Worm (Caenorhabditis elegans): ENCODE results near the gene cutl-5.

cutl-5 gene

DNA sequence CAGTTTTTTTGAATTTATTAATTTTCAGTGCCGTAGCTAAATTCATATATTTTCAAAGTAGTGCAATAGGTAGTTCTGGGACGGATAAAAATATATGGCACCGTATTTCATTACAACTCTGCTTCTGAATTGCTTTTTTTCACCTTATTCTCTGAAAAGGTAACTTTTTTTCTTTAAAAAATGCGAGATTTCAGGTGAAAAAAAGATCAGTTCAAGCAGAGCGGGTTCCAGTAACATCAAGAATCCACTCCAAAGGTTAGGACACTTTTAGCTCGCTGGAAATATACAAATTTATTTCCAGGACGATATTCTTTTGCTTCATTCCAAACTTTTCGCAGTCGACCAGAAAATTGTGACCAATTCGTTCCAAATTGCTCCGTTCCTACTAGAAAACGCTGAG is 32.4 kb upstream of the cutl-5 start, which contains the start of gene T07F8.1:
TSS of gene T07F8.1 (plus strand) at position 301 of the 400 bp plus-strand sequence.
- TF ChIP-seq lir-1 (GFP tag; conservative IDR thresholded peaks at IDR 0.05) (no peak), madf-6 (GFP tag; IDR thresholded peaks at IDR 0.05) (no peak), lin-54 (GFP tag; optimal IDR thresholded peaks at IDR 0.05) (no peak), ZK185.1 (tag; optimal IDR thresholded peaks at IDR 0.05; ENCODE audit: poor library complexity, severe bottlenecking) (no peak), sdz-38 (tag; optimal IDR thresholded peaks at IDR 0.05) (no peak), rec-8 (tag; optimal IDR thresholded peaks at IDR 0.05) (no peak), Y67H2A.10 (GFP tag; conservative IDR thresholded peaks at IDR 0.05) (no peak), him-1 (tag; optimal IDR thresholded peaks at IDR 0.05) (no peak), hrde-1 (tag; optimal IDR thresholded peaks at IDR 0.05; ENCODE audit: borderline replicate concordance) (no peak), snpc-1.1 (tag; optimal IDR thresholded peaks at IDR 0.05; ENCODE audit: insufficient read depth) (no peak), egl-44 (GFP tag; IDR thresholded peaks at IDR 0.05) (no peak), ztf-28 (GFP tag; IDR thresholded peaks at IDR 0.05) (no peak), Y56A3A.18 (GFP tag; IDR thresholded peaks at IDR 0.05) (no peak), C06A6.2 (GFP tag; conservative IDR thresholded peaks at IDR 0.05) (no peak), egl-18 (GFP tag; IDR thresholded peaks at IDR 0.05) (no peak), nhr-120 (GFP tag; IDR thresholded peaks at IDR 0.05) (no peak)

DNA sequence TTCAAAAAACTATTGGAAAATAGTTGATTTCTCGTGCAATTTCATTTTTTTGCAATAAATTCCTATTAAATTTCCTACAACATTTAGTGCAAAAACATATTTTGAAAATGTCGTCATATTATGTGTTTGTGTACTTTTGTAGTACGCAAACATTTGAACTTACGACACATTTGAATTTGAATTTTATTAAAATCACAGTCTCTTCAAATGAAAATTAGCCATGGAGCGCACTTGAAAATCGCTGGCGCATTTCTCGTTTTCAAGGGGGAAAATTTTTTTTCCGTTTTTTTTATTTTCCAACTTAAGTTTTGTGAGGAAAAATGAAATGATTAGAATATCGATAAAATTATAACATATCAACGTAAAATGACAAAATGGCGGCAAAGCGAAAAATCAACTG is 31.8 kb upstream of the cutl-5 start:
- TF ChIP-seq ceh-40 (GFP tag; IDR thresholded peaks at IDR 0.05) (no peak), tlf-1 (GFP tag; optimal IDR thresholded peaks at IDR 0.05) (peak; percentile 55), F23B12.7 (tag; optimal IDR thresholded peaks at IDR 0.05; ENCODE audit: insufficient read depth) (peak; percentile 34), snpc-1.3 (tag; optimal IDR thresholded peaks at IDR 0.05; ENCODE audit: insufficient read depth) (peak; percentile 73), lin-40 (tag; optimal IDR thresholded peaks at IDR 0.05) (peak; percentile 27), F52B5.7 (tag; optimal IDR thresholded peaks at IDR 0.05) (no peak), F57C9.4 (tag; optimal IDR thresholded peaks at IDR 0.05) (no peak), attf-3 (GFP tag; conservative IDR thresholded peaks at IDR 0.05) (peak; percentile 31; the same call in 1 of the 2 replicates), xnd-1 (tag; optimal IDR thresholded peaks at IDR 0.05) (peak; percentile 51), nhr-179 (tag; optimal IDR thresholded peaks at IDR 0.05) (no peak), hmg-1.2 (GFP tag; IDR thresholded peaks at IDR 0.05) (peak; percentile 53; the same call in 1 of the 2 replicates), snpc-3.4 (tag; optimal IDR thresholded peaks at IDR 0.05) (peak; percentile 78), D2030.7 (GFP tag; IDR thresholded peaks at IDR 0.05) (peak; percentile 60), hrde-1 (tag; optimal IDR thresholded peaks at IDR 0.05; ENCODE audit: borderline replicate concordance) (peak; percentile 46), snpc-1.1 (tag; optimal IDR thresholded peaks at IDR 0.05; ENCODE audit: insufficient read depth) (peak; percentile 65), ztf-18 (tag; optimal IDR thresholded peaks at IDR 0.05) (peak; percentile 91), attf-5 (GFP tag; optimal IDR thresholded peaks at IDR 0.05) (peak; percentile 68), F22D6.2 (tag; optimal IDR thresholded peaks at IDR 0.05) (no peak), ceh-100 (GFP tag; IDR thresholded peaks at IDR 0.05) (peak; percentile 55; the same call in 1 of the 2 replicates), efl-1 (GFP tag; optimal IDR thresholded peaks at IDR 0.05) (peak; percentile 45), lin-35 (GFP tag; optimal IDR thresholded peaks at IDR 0.05) (peak in 1 of 3 experiments; percentile 76), ZK185.1 (tag; optimal IDR thresholded peaks at IDR 0.05; ENCODE audit: poor library complexity, severe bottlenecking) (peak; percentile 35), madf-8 (GFP tag; conservative IDR thresholded peaks at IDR 0.05) (peak; percentile 70), F49E8.2 (tag; optimal IDR thresholded peaks at IDR 0.05; ENCODE audit: insufficient read depth) (peak; percentile 70), lsl-1 (GFP tag; optimal IDR thresholded peaks at IDR 0.05) (peak; percentile 84), lin-54 (GFP tag; optimal IDR thresholded peaks at IDR 0.05) (peak; percentile 85), B0019.2 (GFP tag; conservative IDR thresholded peaks at IDR 0.05) (peak; percentile 61), ztf-25 (GFP tag; IDR thresholded peaks at IDR 0.05) (no peak), B0261.1 (tag; optimal IDR thresholded peaks at IDR 0.05) (no peak), ceh-91 (GFP tag; IDR thresholded peaks at IDR 0.05) (peak; percentile 78), ccch-3 (GFP tag; optimal IDR thresholded peaks at IDR 0.05) (no peak), F33H1.4 (GFP tag; IDR thresholded peaks at IDR 0.05) (peak; percentile 61), him-1 (tag; optimal IDR thresholded peaks at IDR 0.05) (peak; percentile 75), B0336.3 (GFP tag; IDR thresholded peaks at IDR 0.05) (no peak)
